Worm (Caenorhabditis elegans): ENCODE measurements around the gene irld-26.

irld-26 gene

DNA sequence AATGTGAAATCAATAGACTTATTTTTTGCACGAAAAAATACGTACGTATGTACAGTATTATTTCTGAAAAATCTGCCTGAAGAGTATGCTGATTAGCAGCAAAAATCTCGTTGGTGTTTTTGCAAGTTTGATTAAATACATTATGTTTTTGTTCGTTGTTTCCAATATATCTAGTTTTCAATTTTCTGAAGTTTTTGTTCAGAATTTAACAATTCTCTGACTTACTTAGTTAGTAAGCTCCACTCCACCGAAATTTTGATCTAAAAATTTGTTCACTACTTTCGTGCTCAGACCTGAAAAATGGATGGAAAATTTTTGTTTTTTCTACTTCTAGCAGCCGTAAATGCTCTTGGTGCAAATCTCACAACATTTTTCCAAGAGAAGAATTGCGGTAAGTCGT, at the start of gene irld-26:
Gene irld-26, plus strand, starts transcription at position 301 of the 400 bp plus-strand sequence.
- TF ChIP-seq him-1 (tag; optimal IDR thresholded peaks at IDR 0.05) (no peak), dao-5 (tag; optimal IDR thresholded peaks at IDR 0.05) (no peak), W03F9.2 (tag; optimal IDR thresholded peaks at IDR 0.05) (no peak)

DNA sequence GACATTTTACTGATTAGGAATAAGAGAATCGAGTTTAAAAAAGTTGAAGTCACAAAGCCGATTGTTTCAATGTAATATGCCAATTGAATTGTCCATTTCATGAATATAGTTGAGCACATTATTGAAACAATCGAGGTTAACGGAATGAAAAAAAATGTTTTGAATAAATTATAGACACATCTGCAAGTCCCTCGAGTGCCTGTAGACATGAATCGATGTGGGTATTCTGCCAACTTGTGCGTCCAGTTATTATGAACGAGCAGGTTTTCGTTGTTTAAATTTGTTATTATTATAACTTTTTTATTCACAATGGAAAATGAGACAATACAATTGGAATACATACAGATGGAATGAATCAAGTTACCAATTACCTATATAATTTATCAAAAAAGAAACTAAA, 46.6 kb upstream of the irld-26 start, which contains the start of gene str-99:
Gene str-99, minus strand, starts transcription at position 101 of the 400 bp plus-strand sequence.
- no peak for TF ChIP-seq dao-5 (tag; optimal IDR thresholded peaks at IDR 0.05)
- no peak for TF ChIP-seq W03F9.2 (tag; optimal IDR thresholded peaks at IDR 0.05)
- TF ChIP-seq him-1 (tag; optimal IDR thresholded peaks at IDR 0.05), result no peak

DNA sequence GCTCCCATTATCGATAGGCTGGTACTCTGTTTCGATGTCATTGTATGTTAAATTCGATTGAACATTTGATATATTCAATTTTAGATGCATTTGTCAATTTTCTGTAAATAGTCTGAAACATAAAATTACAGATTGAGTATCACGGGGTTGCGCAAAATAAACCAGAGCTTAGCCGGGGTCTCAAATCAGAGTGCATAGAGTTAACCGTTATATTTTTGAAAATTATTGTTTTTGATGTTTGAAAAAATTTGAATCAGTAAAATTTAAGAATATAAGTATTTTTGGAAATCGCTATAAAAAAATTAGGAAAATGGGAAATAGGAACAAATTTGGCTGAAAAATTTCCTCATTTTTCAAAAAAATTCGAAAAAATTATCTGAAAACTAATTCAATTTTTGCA, 45.4 kb upstream of the irld-26 start, which contains the start of gene F10A3.17:
Gene F10A3.17, minus strand, starts transcription at position 101 of the 400 bp plus-strand sequence.
- no peak for TF ChIP-seq him-1 (tag; optimal IDR thresholded peaks at IDR 0.05)
- TF ChIP-seq dao-5 (tag; optimal IDR thresholded peaks at IDR 0.05), result no peak
- no peak for TF ChIP-seq W03F9.2 (tag; optimal IDR thresholded peaks at IDR 0.05)

DNA sequence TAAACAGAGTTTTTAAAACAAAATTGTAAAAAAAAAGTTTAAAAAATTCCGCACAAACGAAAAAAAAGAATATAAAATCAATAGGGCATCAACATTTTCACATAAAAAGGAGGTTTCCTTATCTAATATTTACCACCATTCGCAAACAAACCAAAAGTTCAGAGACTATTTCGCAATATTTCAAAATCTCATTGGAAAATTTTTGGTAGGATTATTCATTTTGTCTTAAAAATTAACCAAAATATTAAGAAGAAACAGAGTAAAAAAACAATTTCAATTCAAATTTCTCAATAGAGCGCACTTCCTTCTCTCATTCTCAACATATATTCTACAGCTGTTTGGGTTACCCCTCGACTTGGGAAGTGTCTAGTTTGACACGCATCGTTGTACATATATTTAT, 44.9 kb upstream of the irld-26 start:
- TF ChIP-seq dao-5 (tag; optimal IDR thresholded peaks at IDR 0.05) (no peak), W03F9.2 (tag; optimal IDR thresholded peaks at IDR 0.05) (no peak), him-1 (tag; optimal IDR thresholded peaks at IDR 0.05) (no peak)

DNA sequence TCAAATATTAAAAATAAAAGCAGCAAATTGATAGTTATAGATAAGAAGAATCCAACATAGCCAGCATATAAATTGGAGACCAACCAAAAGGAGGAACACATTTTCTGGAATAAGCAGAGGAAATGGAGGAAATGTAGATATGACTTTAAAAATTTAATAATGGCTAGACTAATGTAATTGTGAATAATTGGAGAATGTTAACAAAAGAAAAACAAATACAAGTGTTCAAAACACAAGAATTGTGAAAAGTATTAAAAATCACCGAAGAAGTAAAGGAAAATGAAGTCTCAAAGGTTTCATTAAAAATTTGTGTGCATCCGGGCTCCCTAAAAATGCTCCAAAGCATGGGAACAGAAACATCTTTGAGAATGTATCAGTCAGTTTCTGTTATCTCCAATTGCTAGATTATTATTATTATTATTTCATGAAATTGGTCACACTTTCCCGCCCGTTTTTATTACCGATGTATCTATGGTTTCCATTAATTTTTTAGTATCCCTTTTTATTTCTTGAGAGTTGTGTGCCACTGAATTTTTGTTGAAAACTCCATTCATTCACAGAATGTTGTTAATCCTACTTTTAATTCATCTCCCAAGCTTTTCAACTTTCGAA, 42.8 kb upstream of the irld-26 start, which contains the start of the genes str-109 and F10A3.11:
Gene str-109, minus strand, starts transcription at position 101 of the 612 bp plus-strand sequence.
Gene F10A3.11, plus strand, starts transcription at position 562 of the 612 bp plus-strand sequence.
- no peak for TF ChIP-seq W03F9.2 (tag; optimal IDR thresholded peaks at IDR 0.05)
- no peak for TF ChIP-seq dao-5 (tag; optimal IDR thresholded peaks at IDR 0.05)
- no peak for TF ChIP-seq him-1 (tag; optimal IDR thresholded peaks at IDR 0.05)

DNA sequence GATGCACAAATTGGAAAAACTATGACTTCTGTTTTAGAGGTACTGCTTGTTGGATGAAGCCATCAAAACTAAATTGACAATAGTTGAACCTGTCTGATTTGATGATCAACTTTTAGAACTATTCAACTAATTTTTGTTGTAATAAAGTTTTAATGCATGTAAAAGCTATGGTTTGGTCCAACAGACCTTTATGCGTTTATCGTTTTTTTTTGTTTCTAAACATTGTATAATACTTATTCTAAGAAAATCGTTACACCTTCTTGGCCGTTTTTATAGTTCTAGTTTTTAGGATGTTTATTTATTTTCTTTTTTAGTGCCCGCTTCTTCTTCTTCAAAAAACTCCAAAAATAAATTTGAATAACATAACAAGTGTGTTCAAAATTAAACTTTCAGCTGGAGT, 41.3 kb upstream of the irld-26 start, which contains the start of gene F10A3.12:
Gene F10A3.12, plus strand, starts transcription at position 301 of the 400 bp plus-strand sequence.
- no peak for TF ChIP-seq W03F9.2 (tag; optimal IDR thresholded peaks at IDR 0.05)
- no peak for TF ChIP-seq him-1 (tag; optimal IDR thresholded peaks at IDR 0.05)
- no peak for TF ChIP-seq dao-5 (tag; optimal IDR thresholded peaks at IDR 0.05)

DNA sequence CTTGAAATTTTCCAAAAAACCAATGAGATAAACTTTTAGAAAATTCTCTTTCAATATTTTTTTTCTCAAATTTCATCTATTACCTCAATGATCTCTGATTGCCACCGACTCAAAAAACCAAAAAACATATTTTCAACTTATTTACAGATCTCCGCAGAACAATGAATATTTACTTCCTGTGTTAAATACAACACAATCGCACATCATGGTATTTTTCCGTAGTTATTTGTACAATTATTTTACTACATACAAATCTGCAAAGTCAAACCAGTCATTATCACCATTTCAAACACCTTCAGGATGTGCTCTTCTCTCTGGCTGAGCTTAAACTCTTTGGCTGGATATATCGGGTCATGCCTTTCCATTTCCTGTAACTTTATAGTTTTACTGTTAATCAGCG, 39.1 kb upstream of the irld-26 start, which contains the start of gene str-108:
Gene str-108, plus strand, starts transcription at position 301 of the 400 bp plus-strand sequence.
- TF ChIP-seq him-1 (tag; optimal IDR thresholded peaks at IDR 0.05) (no peak), W03F9.2 (tag; optimal IDR thresholded peaks at IDR 0.05) (no peak), dao-5 (tag; optimal IDR thresholded peaks at IDR 0.05) (no peak)

DNA sequence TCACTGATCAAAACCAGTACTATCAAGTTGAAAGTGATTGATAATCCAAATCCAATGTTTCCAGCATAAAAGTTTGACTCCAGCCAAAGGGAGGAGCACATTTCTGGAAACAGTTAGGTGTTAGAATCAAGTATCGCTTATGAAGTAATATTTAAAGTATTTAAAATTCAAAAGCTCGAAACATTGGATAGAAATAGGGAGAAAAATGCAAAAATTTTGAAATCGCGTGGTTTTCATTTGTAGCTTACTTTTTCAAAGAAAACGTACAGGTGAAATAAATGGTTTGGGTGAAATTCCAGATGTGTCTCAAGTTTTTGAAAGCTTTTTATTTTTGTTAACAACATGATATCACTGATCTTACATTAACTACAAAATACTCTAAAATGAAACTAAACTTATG, 36.0 kb upstream of the irld-26 start, which contains the start of gene str-111:
Gene str-111, minus strand, starts transcription at position 101 of the 400 bp plus-strand sequence.
- TF ChIP-seq him-1 (tag; optimal IDR thresholded peaks at IDR 0.05), result no peak
- TF ChIP-seq W03F9.2 (tag; optimal IDR thresholded peaks at IDR 0.05), result no peak
- no peak for TF ChIP-seq dao-5 (tag; optimal IDR thresholded peaks at IDR 0.05)

DNA sequence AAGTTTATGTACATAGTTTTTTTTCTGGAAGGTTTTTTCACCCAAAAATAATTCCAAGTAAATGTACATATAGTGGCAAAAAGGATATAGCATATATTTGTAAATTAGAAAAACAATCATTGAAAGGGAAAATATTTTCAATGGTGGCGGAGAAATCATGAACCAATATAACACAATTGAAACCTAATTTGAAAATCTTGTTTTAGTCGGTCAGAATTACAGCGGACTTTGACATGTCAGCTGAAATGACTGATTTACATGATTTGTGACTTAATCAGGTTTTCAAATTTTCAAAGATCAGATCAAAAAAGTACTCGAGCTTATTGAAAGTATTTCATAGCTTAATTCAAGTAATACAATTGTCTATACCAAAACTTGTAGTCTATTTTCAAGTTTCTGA, 33.3 kb upstream of the irld-26 start, which contains the start of gene K05D4.9:
Gene K05D4.9, minus strand, starts transcription at position 101 of the 400 bp plus-strand sequence.
- TF ChIP-seq him-1 (tag; optimal IDR thresholded peaks at IDR 0.05), result no peak

DNA sequence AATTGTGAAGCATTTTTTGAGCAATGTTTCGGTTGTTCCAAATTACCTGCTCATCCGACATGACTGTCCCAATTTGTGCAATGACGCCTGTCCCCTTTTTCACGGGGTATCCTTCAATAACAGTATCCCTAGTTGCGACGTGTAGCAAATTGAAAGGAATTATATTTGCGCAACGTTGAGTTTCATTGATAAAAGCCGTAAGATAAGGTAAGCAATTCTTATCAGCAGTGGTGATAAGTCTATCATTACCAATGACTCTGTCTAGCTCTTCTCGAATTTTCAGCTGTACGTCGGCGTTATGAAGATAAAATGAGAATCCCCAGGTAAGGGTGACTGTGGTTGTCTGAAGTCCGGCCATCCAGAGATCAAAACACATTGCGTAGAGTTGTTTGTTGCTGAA, 30.9 kb upstream of the irld-26 start:
- TF ChIP-seq dao-5 (tag; optimal IDR thresholded peaks at IDR 0.05), result no peak
- no peak for TF ChIP-seq him-1 (tag; optimal IDR thresholded peaks at IDR 0.05)
- TF ChIP-seq W03F9.2 (tag; optimal IDR thresholded peaks at IDR 0.05), result no peak

DNA sequence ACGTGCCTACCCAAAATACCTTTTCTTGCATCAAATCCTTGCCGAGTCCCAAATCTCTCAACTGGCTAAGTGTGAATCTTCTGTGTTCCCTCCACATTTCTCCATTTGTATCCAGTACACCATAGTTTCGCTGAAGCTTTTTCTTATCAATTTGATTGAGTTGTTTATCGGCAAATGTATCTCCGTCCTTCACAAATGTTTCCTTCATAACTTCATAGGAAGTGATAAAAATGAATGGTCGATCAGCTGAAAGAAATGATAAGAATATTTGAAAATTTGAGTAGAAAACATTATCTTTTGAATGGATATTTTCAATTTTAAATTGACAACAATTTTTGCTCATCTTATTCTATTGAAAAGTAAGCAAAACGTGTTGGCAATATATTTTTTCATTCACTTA, 29.8 kb upstream of the irld-26 start:
- TF ChIP-seq him-1 (tag; optimal IDR thresholded peaks at IDR 0.05) (no peak), W03F9.2 (tag; optimal IDR thresholded peaks at IDR 0.05) (no peak), dao-5 (tag; optimal IDR thresholded peaks at IDR 0.05) (no peak)

DNA sequence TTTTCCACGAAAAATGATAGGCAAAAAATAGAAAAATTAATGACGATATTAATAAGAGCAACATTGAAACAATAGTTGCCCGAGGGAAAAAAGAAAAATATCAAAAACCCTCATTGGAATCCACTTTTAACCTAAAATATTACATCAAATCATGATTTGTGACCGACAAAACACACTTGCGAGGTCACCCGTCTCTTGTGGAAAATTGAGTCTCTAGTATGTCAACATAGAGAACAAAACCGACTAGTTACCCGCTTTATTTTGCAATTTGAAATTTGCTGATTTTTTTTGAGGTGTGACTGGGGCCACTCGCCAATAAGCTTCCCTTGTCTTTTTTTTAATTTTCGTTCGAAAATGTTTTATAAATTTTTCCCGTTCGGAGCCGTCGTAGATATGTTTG, 29.2 kb upstream of the irld-26 start, which contains the start of gene cyp-33D1:
Gene cyp-33D1, minus strand, starts transcription at position 101 of the 400 bp plus-strand sequence.
- TF ChIP-seq dao-5 (tag; optimal IDR thresholded peaks at IDR 0.05) (no peak), W03F9.2 (tag; optimal IDR thresholded peaks at IDR 0.05) (no peak), him-1 (tag; optimal IDR thresholded peaks at IDR 0.05) (no peak)

DNA sequence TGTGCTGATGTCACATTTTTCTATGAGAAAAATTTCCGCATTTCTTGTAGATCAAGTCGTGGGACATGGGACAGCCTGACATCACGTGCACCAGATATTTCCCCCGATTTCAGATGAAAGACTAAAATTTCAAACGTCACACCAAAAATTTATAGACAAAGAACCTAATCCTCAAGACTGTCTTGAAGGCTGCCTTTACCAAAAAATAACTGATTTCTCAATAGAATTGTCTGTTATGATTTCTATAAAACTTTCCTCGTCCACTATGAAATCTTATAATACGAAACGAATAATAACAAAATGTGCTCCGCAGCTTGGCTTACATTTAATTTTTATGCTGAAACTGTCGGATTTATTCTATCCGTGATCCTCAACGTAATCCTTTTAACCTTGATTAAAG, 24.6 kb upstream of the irld-26 start, which contains the start of gene str-106:
Gene str-106, plus strand, starts transcription at position 301 of the 400 bp plus-strand sequence.
- no peak for TF ChIP-seq W03F9.2 (tag; optimal IDR thresholded peaks at IDR 0.05)

DNA sequence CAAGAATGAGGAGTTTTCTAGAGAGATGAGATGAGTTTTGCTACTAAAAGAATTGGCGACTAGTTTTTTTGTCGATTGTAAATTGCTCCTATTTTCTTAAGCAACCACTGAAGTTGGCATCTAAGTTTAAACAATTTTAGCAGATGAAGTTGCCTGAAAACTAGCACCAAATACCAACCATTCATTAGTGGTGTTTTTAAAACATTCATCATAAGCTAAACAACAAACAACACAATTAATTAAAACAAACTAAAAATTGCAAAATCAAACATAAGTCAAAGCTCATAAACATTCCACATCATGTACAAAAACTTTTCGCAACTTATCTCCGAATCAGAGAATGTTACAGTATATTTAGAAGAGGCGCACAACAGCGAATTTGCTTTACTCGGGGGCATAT, 22.9 kb upstream of the irld-26 start, which contains the start of gene srz-13:
Gene srz-13, plus strand, starts transcription at position 301 of the 400 bp plus-strand sequence.
- TF ChIP-seq W03F9.2 (tag; optimal IDR thresholded peaks at IDR 0.05) (no peak), him-1 (tag; optimal IDR thresholded peaks at IDR 0.05) (no peak), dao-5 (tag; optimal IDR thresholded peaks at IDR 0.05) (no peak)
